Fruit fly (Drosophila melanogaster): ENCODE measurements around the gene CG5708.

Gene CG5708

DNA sequence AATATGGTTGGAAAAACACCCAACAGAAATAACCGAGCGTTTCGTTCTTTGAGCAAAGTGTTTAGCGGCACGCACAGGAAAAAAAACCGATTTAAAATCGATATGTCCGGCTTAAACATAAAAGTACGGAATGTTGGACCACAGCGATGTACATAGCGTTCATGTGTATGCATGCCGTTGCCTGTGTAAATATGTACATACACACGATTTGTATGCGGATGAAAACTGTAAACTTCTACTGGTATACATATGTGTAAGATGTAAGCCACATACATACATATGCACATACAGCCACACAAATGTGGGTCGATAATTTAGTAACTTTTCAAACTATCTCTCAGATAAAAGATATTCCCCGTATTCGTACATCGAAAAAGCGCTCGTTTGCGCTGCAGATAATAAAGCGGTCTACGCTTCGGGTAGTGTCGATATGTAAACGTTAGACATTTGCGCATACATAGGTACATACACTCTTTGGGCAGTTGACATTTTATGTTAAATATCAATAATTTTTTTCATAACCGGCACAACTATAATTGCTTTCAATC is 23.1 kb upstream of the CG5708 start (continued):
- peak; percentile 34 for TF ChIP-seq CG13424 (tag; optimal IDR thresholded peaks at IDR 0.05)
- no peak for TF ChIP-seq cad (GFP tag; optimal IDR thresholded peaks at IDR 0.05)
- TF ChIP-seq CG34422 (GFP tag; IDR thresholded peaks at IDR 0.05) = 0 out of 3 replicates have a peak, but pooled peaks have one; percentile 39
- peak; percentile 20 for TF ChIP-seq trh (GFP tag; optimal IDR thresholded peaks at IDR 0.05)
- no peak for TF ChIP-seq yki (optimal IDR thresholded peaks at IDR 0.05)
- no peak for TF ChIP-seq CG12942 (GFP tag; optimal IDR thresholded peaks at IDR 0.05)
- no peak for TF ChIP-seq gem (tag; optimal IDR thresholded peaks at IDR 0.05)
- no peak for TF ChIP-seq repo (GFP tag; optimal IDR thresholded peaks at IDR 0.05)
- TF ChIP-seq CG6254 (GFP tag; optimal IDR thresholded peaks at IDR 0.05) = peak; percentile 11
- no peak for TF ChIP-seq CG8478 (optimal IDR thresholded peaks at IDR 0.05)
- TF ChIP-seq psq (GFP tag; optimal IDR thresholded peaks at IDR 0.05) = no peak
- TF ChIP-seq bsh (GFP tag; optimal IDR thresholded peaks at IDR 0.05) = no peak
- TF ChIP-seq al (GFP tag; IDR thresholded peaks at IDR 0.05) = no peak
- TF ChIP-seq CG17612 (GFP tag; IDR thresholded peaks at IDR 0.05) = no peak
- TF ChIP-seq D (optimal IDR thresholded peaks at IDR 0.05) = no peak
- peak; percentile 57 for TF ChIP-seq D (GFP tag; optimal IDR thresholded peaks at IDR 0.05)
- peak; percentile 11 for TF ChIP-seq odd (GFP tag; optimal IDR thresholded peaks at IDR 0.05)
- TF ChIP-seq CG2116 (GFP tag; optimal IDR thresholded peaks at IDR 0.05) = no peak
- TF ChIP-seq sd (tag; optimal IDR thresholded peaks at IDR 0.05) = peak; percentile 76
- no peak for TF ChIP-seq CG31441 (GFP tag; IDR thresholded peaks at IDR 0.05)
- no peak for TF ChIP-seq CG14667 (GFP tag; IDR thresholded peaks at IDR 0.05)
- TF ChIP-seq CG34224 (GFP tag; IDR thresholded peaks at IDR 0.05; ENCODE audit: partially characterized antibody) = no peak
- no peak for TF ChIP-seq BEAF-32 (GFP tag; optimal IDR thresholded peaks at IDR 0.05)
- TF ChIP-seq CG5953 (GFP tag; IDR thresholded peaks at IDR 0.05) = no peak
- peak; percentile 73 for TF ChIP-seq ac (GFP tag; optimal IDR thresholded peaks at IDR 0.05)
- TF ChIP-seq CG11696 (GFP tag; IDR thresholded peaks at IDR 0.05) = no peak
- TF ChIP-seq NC2β (GFP tag; optimal IDR thresholded peaks at IDR 0.05) = no peak
- no peak for TF ChIP-seq Nf-YA (GFP tag; IDR thresholded peaks at IDR 0.05)
- no peak for TF ChIP-seq dpn (GFP tag; optimal IDR thresholded peaks at IDR 0.05)
- TF ChIP-seq Asciz (GFP tag; optimal IDR thresholded peaks at IDR 0.05) = peak; percentile 1
- peak; percentile 75 for TF ChIP-seq pfk (GFP tag; optimal IDR thresholded peaks at IDR 0.05)
- TF ChIP-seq sug (tag; optimal IDR thresholded peaks at IDR 0.05) = peak; percentile 16
- peak; percentile 76 for TF ChIP-seq p53 (GFP tag; optimal IDR thresholded peaks at IDR 0.05)
- TF ChIP-seq CG4328 (GFP tag; optimal IDR thresholded peaks at IDR 0.05) = peak; percentile 68
- peak; percentile 78 for TF ChIP-seq CG1233 (GFP tag; optimal IDR thresholded peaks at IDR 0.05)
- TF ChIP-seq z (GFP tag; IDR thresholded peaks at IDR 0.05) = no peak
- TF ChIP-seq luna (GFP tag; optimal IDR thresholded peaks at IDR 0.05) = no peak
- no peak for TF ChIP-seq Hsf (GFP tag; optimal IDR thresholded peaks at IDR 0.05)
- TF ChIP-seq disco-r (GFP tag; optimal IDR thresholded peaks at IDR 0.05) = no peak
- no peak for TF ChIP-seq Ssrp (tag; optimal IDR thresholded peaks at IDR 0.05)
- TF ChIP-seq bcd (GFP tag; optimal IDR thresholded peaks at IDR 0.05) = no peak
- TF ChIP-seq ci (GFP tag; IDR thresholded peaks at IDR 0.05) = no peak; the same call in 2 of the 3 replicates
- peak; percentile 31; the same call in 1 of the 2 replicates for TF ChIP-seq CG14014 (GFP tag; IDR thresholded peaks at IDR 0.05)
- peak; percentile 35 for TF ChIP-seq Neu2 (GFP tag; optimal IDR thresholded peaks at IDR 0.05; ENCODE audit: borderline replicate concordance)
- peak; percentile 27 for TF ChIP-seq CG2875 (GFP tag; optimal IDR thresholded peaks at IDR 0.05)
- TF ChIP-seq aop (GFP tag; IDR thresholded peaks at IDR 0.05) = no peak
- TF ChIP-seq fu2 (GFP tag; optimal IDR thresholded peaks at IDR 0.05) = no peak
- TF ChIP-seq CG6683 (GFP tag; optimal IDR thresholded peaks at IDR 0.05) = peak; percentile 19
- no peak for TF ChIP-seq slbo (GFP tag; IDR thresholded peaks at IDR 0.05)
- TF ChIP-seq CG5245 (GFP tag; optimal IDR thresholded peaks at IDR 0.05) = no peak
- peak; percentile 55 for TF ChIP-seq exex (tag; optimal IDR thresholded peaks at IDR 0.05)
- peak; percentile 81 for TF ChIP-seq Deaf1 (tag; optimal IDR thresholded peaks at IDR 0.05)

Measured in whole organism, embryonic.